Fruit fly (Drosophila melanogaster) whole organism, adult: Measurements from ENCODE around the gene Orp8.

ENCODE experiments used
- CG11617 ChIP-seq: fragments of 200-800 bp; sonication (Bioruptor generic); optimal IDR thresholded peaks from 2 replicates; lab custom pipeline; 2017; ENCODE audit warnings: mild to moderate bottlenecking, missing biosample characterization, missing genetic modification reagents, missing genetic modification characterization
- CG12768 ChIP-seq: fragments of 200-800 bp; sonication (Bioruptor generic); optimal IDR thresholded peaks from 2 replicates; lab custom pipeline; 2017; ENCODE audit warnings: missing biosample characterization, missing genetic modification characterization, mild to moderate bottlenecking, moderate library complexity, missing genetic modification reagents
- CG14711 ChIP-seq: fragments of 200-800 bp; sonication (Bioruptor generic); optimal IDR thresholded peaks from 2 replicates; lab custom pipeline; 2018; ENCODE audit warnings: missing biosample characterization, mild to moderate bottlenecking, missing genetic modification characterization, moderate library complexity
- CG1620 ChIP-seq: fragments of 200-800 bp; sonication (Bioruptor generic); optimal IDR thresholded peaks from 2 replicates; lab custom pipeline; 2016; ENCODE audit warnings: missing biosample characterization, missing genetic modification characterization
- CG33017 ChIP-seq: fragments of 200-800 bp; sonication (Bioruptor generic); optimal IDR thresholded peaks from 2 replicates; lab custom pipeline; 2018; ENCODE audit warnings: missing biosample characterization, mild to moderate bottlenecking, missing genetic modification characterization, moderate library complexity
- CG5204 ChIP-seq: fragments of 200-800 bp; sonication (Bioruptor generic); optimal IDR thresholded peaks from 2 replicates; lab custom pipeline; 2016; ENCODE audit warnings: missing biosample characterization, missing genetic modification characterization
- CG7045 ChIP-seq: fragments of 200-800 bp; sonication (Bioruptor generic); optimal IDR thresholded peaks from 2 replicates; lab custom pipeline; 2017; ENCODE audit warnings: missing biosample characterization, mild to moderate bottlenecking, missing genetic modification characterization
- CG7101 ChIP-seq: fragments of 200-800 bp; sonication (Bioruptor generic); optimal IDR thresholded peaks from 2 replicates; lab custom pipeline; 2018; ENCODE audit warnings: missing biosample characterization, mild to moderate bottlenecking, missing genetic modification characterization, moderate library complexity
- Clk ChIP-seq: fragments of 200-800 bp; sonication (Bioruptor generic); optimal IDR thresholded peaks from 2 replicates; lab custom pipeline; 2017; ENCODE audit warnings: missing biosample characterization, missing genetic modification characterization
- Crg-1 ChIP-seq: fragments of 200-800 bp; sonication (Bioruptor generic); optimal IDR thresholded peaks from 2 replicates; lab custom pipeline; 2016; ENCODE audit warnings: missing biosample characterization, missing genetic modification characterization
- Hr96 ChIP-seq: fragments of 200-800 bp; sonication (Bioruptor generic); optimal IDR thresholded peaks from 2 replicates; lab custom pipeline; 2016; ENCODE audit warnings: missing biosample characterization, missing genetic modification characterization
- Mnt ChIP-seq: fragments of 200-800 bp; sonication (Bioruptor generic); optimal IDR thresholded peaks from 2 replicates; lab custom pipeline; 2016; ENCODE audit warnings: missing biosample characterization, mild to moderate bottlenecking, missing genetic modification characterization
- bab1 ChIP-seq: fragments of 200-800 bp; sonication (Bioruptor generic); optimal IDR thresholded peaks from 3 replicates; lab custom pipeline; 2019; ENCODE audit warnings: missing biosample characterization, mild to moderate bottlenecking, missing genetic modification characterization, moderate library complexity
- cic ChIP-seq: fragments of 200-800 bp; sonication (Bioruptor generic); optimal IDR thresholded peaks from 2 replicates; lab custom pipeline; 2017; ENCODE audit warnings: missing biosample characterization, mild to moderate bottlenecking, missing genetic modification characterization, moderate library complexity
- cnc ChIP-seq, 2 experiments: fragments of >200 bp; optimal IDR thresholded peaks; 2 replicates each; lab custom pipeline; 2017
- kay ChIP-seq: fragments of 200-800 bp; sonication (Bioruptor generic); peaks from one replicate; lab custom pipeline; 2016; ENCODE audit warnings: missing biosample characterization, missing genetic modification characterization, borderline replicate concordance
- ovo ChIP-seq: fragments of 200-800 bp; sonication (Bioruptor generic); optimal IDR thresholded peaks from 2 replicates; lab custom pipeline; 2016; ENCODE audit warnings: missing biosample characterization, missing genetic modification characterization
- pad ChIP-seq: fragments of 200-800 bp; sonication (Bioruptor generic); optimal IDR thresholded peaks from 3 replicates; lab custom pipeline; 2017; ENCODE audit warnings: missing biosample characterization, missing genetic modification characterization, mild to moderate bottlenecking, moderate library complexity, missing genetic modification reagents
- tj ChIP-seq: fragments of 200-800 bp; sonication (Bioruptor generic); optimal IDR thresholded peaks from 3 replicates; lab custom pipeline; 2017; ENCODE audit warnings: missing biosample characterization, mild to moderate bottlenecking, missing genetic modification characterization, moderate library complexity
- toe ChIP-seq: fragments of 200-800 bp; sonication (Bioruptor generic); optimal IDR thresholded peaks from 2 replicates; lab custom pipeline; 2016; ENCODE audit warnings: missing biosample characterization, missing genetic modification characterization

The Orp8 gene

DNA sequence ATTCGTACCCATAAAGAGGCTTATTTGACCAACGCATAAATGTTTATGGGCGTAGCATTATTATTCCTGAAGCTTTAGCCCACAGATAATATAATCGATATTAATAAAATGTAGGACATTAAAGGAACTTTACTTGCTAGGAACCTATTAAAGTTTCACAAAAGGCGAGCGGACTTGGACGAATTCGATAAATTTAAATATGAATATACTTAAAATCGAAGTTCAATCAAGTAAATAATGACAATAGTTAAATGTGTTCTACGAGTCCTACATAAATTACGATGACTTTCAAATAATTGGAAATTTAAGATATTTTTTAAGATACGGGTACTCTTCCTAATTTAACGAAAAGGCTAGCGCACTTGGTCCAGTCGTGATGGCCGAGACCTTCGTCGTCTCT lies 17.6 kb upstream of the Orp8 start:
- TF ChIP-seq CG12768 (no peak), CG5204 (GFP tag; lab: Kevin White, UChicago) (no peak), pad (GFP tag; lab: Kevin White, UChicago) (no peak), CG1620 (GFP tag; lab: Kevin White, UChicago) (no peak), Crg-1 (GFP tag; lab: Kevin White, UChicago) (no peak), cic (GFP tag; lab: Kevin White, UChicago) (no peak), CG7101 (tag; lab: Kevin White, UChicago) (no peak)

- no peak for TF ChIP-seq CG14711 (tag; lab: Kevin White, UChicago)
- no peak for TF ChIP-seq bab1 (GFP tag; lab: Kevin White, UChicago)
- no peak for TF ChIP-seq Crg-1 (GFP tag; lab: Kevin White, UChicago)
- no peak for TF ChIP-seq Hr96 (GFP tag; lab: Kevin White, UChicago)
- no peak for TF ChIP-seq CG1620 (GFP tag; lab: Kevin White, UChicago)
- no peak for TF ChIP-seq pad (GFP tag; lab: Kevin White, UChicago)
- no peak for TF ChIP-seq tj (GFP tag; lab: Kevin White, UChicago)
- no peak for TF ChIP-seq CG7045 (GFP tag; lab: Kevin White, UChicago)
- TF ChIP-seq CG7101 (tag; lab: Kevin White, UChicago) = no peak
- no peak for TF ChIP-seq CG33017 (tag; lab: Kevin White, UChicago)
- no peak for TF ChIP-seq CG11617
- no peak for TF ChIP-seq toe (GFP tag; lab: Kevin White, UChicago)
- TF ChIP-seq CG5204 (GFP tag; lab: Kevin White, UChicago) = no peak
- TF ChIP-seq cnc (optimal IDR thresholded peaks at IDR 0.05; lab: Kevin White, UChicago) = no peak
- TF ChIP-seq ovo (GFP tag; lab: Kevin White, UChicago) = no peak
- TF ChIP-seq cic (GFP tag; lab: Kevin White, UChicago) = no peak
- TF ChIP-seq Clk = no peak
Observed at dm6 chr3R:20292030-20292879, 16.9 kb upstream of the Orp8 start.

dm6 chr3R:20292880-20293491 lies 16.2 kb upstream of the Orp8 start:
- TF ChIP-seq cnc (optimal IDR thresholded peaks at IDR 0.05; lab: Kevin White, UChicago) (no peak), tj (GFP tag; lab: Kevin White, UChicago) (peak; percentile 95)

DNA sequence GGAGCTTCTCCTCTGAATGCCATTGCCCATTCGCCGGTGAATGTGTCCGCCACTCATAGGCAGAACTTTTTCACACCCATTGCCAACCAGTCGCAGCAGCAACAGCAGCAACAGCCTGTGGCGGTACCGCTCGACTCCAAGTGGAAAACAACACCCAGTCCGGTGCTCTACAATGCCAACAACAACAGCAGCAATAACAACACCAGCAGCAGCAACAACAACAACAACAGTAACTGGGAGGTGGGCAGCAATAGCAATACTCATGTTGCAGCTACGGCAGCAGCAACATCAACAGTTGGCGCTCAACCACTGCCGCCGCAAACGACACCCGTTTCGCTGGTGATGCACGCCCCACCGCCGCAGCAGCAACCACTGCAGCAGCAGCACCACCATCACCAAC lies 15.5 kb upstream of the Orp8 start:
- TF ChIP-seq ovo (GFP tag; lab: Kevin White, UChicago) = no peak
- no peak for TF ChIP-seq tj (GFP tag; lab: Kevin White, UChicago)
- TF ChIP-seq CG7101 (tag; lab: Kevin White, UChicago) = no peak
- TF ChIP-seq Mnt (GFP tag; lab: Kevin White, UChicago) = no peak
- TF ChIP-seq Crg-1 (GFP tag; lab: Kevin White, UChicago) = no peak
- no peak for TF ChIP-seq cnc (optimal IDR thresholded peaks at IDR 0.05; lab: Kevin White, UChicago)
- no peak for TF ChIP-seq CG14711 (tag; lab: Kevin White, UChicago)
- TF ChIP-seq pad (GFP tag; lab: Kevin White, UChicago) = no peak
- no peak for TF ChIP-seq CG33017 (tag; lab: Kevin White, UChicago)
- TF ChIP-seq CG7045 (GFP tag; lab: Kevin White, UChicago) = no peak

dm6 chr3R:20304877-20305276 lies 4.3 kb upstream of the Orp8 start, which contains the start of gene CG4367:
Gene CG4367 (minus strand): TSS chr3R:20304977.
- TF ChIP-seq Mnt (GFP tag; lab: Kevin White, UChicago) (no peak), pad (GFP tag; lab: Kevin White, UChicago) (no peak), CG7045 (GFP tag; lab: Kevin White, UChicago) (no peak), CG12768 (no peak), CG33017 (tag; lab: Kevin White, UChicago) (no peak), CG7101 (tag; lab: Kevin White, UChicago) (no peak), cic (GFP tag; lab: Kevin White, UChicago) (no peak), CG14711 (tag; lab: Kevin White, UChicago) (no peak), CG1620 (GFP tag; lab: Kevin White, UChicago) (no peak), toe (GFP tag; lab: Kevin White, UChicago) (no peak), Clk (no peak), Hr96 (GFP tag; lab: Kevin White, UChicago) (no peak), CG11617 (no peak), ovo (GFP tag; lab: Kevin White, UChicago) (no peak)

- no peak for TF ChIP-seq pad (GFP tag; lab: Kevin White, UChicago)
- TF ChIP-seq cnc (optimal IDR thresholded peaks at IDR 0.05; lab: Kevin White, UChicago) = no peak
- TF ChIP-seq CG14711 (tag; lab: Kevin White, UChicago) = no peak
- no peak for TF ChIP-seq ovo (GFP tag; lab: Kevin White, UChicago)
- no peak for TF ChIP-seq Crg-1 (GFP tag; lab: Kevin White, UChicago)
- TF ChIP-seq cic (GFP tag; lab: Kevin White, UChicago) = peak; percentile 24
- TF ChIP-seq tj (GFP tag; lab: Kevin White, UChicago) = peak; percentile 24
- no peak for TF ChIP-seq kay (GFP tag; lab: Kevin White, UChicago)
- peak; percentile 66 for TF ChIP-seq CG11617
- TF ChIP-seq CG12768 = no peak
Observed at dm6 chr3R:20305852-20306251, 3.3 kb upstream of the Orp8 start.
